Fruit fly (Drosophila melanogaster): ENCODE results near the gene TyrRS.

Gene TyrRS

dm6 chr3L:16408609-16409439 lies 10.3 kb downstream of the TyrRS start:
- TF ChIP-seq CTCF (optimal IDR thresholded peaks at IDR 0.05) (no peak), CG8478 (optimal IDR thresholded peaks at IDR 0.05) (no peak)

DNA sequence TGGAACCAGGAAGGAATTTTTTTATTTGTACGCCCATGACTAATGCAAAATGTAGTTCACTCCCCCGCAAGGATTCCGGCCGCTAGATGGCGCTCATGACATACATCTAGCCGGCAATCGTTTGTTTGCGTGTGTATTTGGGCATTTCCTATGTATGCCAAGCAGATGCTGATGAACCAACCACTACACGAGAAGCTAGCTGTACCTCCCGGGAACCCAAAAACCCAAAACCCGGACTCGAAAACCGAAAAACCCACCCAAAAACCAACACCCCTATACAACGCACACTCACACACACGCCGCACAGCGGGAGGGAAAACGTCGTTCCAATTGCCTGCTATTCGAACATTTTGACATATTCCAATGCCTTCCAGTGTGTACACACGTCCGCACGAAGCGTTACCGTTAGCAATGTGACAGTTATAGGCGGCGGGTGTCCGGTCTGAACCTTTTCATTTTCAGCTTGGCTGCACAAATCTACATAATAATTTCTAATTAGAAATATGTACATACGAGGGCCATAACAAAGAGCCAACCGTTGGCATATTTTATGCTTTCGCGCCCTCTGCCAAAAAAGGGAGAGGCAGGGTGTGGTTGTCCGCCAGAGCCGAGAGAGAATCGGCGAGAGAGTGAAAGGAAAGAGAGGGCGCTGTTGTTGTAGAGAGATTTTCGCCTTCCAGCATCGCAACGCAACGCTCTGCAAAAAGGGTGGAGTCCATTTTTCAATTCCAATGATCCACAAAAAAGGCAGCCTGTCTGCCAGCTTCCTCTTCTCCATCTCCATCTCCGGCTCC lies 11.1 kb downstream of the TyrRS start:
- peak; percentile 87 to 92 for TF ChIP-seq CTCF (optimal IDR thresholded peaks at IDR 0.05)
- TF ChIP-seq CG8478 (optimal IDR thresholded peaks at IDR 0.05), result no peak

- TF ChIP-seq CTCF (optimal IDR thresholded peaks at IDR 0.05) (no peak), CG8478 (optimal IDR thresholded peaks at IDR 0.05) (no peak)
These were observed 16.8 kb downstream of the TyrRS start for dm6 chr3L:16402253-16402652.

- TF ChIP-seq CTCF (optimal IDR thresholded peaks at IDR 0.05) (no peak), CG8478 (optimal IDR thresholded peaks at IDR 0.05) (no peak)
These were observed 18.9 kb downstream of the TyrRS start, which contains the start of gene CG44836 for dm6 chr3L:16400175-16400574. Gene CG44836 (minus strand): TSS chr3L:16400275.

dm6 chr3L:16394506-16394905 lies 24.6 kb downstream of the TyrRS start, which contains the start of gene Gagr:
Gene Gagr (plus strand): TSS chr3L:16394586.
- TF ChIP-seq CTCF (optimal IDR thresholded peaks at IDR 0.05) (no peak), CG8478 (optimal IDR thresholded peaks at IDR 0.05) (no peak)

DNA sequence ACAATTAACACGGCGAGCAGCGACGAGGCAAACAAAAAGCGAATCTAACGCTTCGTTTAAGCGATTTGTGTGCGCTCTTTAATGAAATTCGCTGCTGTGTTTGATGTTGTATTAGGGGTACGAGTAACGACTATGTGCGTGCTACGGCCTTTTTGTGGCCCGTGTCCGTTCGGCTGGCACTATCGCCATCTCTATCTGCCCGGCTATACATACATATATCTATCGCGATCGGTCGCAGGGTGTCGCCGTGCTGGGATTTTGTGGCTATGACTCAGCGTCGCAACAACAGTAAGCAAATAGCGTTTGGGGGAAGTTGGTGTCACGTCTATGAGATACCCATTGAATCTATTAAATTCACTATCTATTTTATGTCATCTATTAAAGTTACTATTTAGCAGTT lies 25.4 kb downstream of the TyrRS start:
- TF ChIP-seq CG8478 (optimal IDR thresholded peaks at IDR 0.05) (no peak), CTCF (optimal IDR thresholded peaks at IDR 0.05) (no peak)

DNA sequence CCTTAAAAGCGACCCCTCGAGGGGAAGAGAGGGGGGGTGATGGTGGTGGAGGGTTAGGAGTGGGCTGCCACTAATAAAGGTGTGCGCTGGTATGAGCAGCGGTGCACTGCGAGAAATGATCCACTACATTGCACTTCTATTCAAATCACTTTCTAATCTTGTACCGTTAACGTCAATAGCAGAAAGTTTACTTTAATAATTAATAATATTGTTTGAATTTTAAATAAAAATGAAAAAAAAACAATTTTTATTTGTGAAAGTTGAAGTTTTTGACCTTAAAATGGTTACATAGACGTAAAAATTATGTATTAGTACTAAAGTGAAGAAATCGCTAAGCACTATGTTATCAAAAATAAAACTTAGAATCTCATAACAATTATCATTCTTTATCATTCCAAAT lies 26.2 kb downstream of the TyrRS start:
- no peak for TF ChIP-seq CG8478 (optimal IDR thresholded peaks at IDR 0.05)
- no peak for TF ChIP-seq CTCF (optimal IDR thresholded peaks at IDR 0.05)

- no peak for TF ChIP-seq CTCF (optimal IDR thresholded peaks at IDR 0.05)
These were observed 26.8 kb downstream of the TyrRS start for dm6 chr3L:16392203-16392800.

DNA sequence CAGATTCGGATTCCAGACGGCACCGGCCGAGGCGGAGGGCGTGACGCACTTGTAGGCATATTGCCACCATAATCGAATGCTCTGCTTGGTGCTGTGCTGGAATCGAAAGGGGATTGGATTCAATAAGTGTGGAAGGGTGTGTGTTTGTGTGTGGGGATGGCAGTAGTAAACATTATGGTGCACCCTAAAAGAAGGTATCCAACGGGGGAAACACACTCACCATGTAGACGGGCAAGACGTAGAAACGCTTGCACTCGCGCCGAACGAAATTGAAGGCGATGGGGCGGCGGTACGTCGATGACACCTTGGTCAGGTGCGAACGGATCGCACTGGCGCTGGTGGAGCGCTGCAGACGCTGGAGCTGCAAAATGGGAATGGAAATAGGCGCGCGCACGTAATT lies 27.8 kb downstream of the TyrRS start:
- TF ChIP-seq CG8478 (optimal IDR thresholded peaks at IDR 0.05) (no peak), CTCF (optimal IDR thresholded peaks at IDR 0.05) (no peak)

DNA sequence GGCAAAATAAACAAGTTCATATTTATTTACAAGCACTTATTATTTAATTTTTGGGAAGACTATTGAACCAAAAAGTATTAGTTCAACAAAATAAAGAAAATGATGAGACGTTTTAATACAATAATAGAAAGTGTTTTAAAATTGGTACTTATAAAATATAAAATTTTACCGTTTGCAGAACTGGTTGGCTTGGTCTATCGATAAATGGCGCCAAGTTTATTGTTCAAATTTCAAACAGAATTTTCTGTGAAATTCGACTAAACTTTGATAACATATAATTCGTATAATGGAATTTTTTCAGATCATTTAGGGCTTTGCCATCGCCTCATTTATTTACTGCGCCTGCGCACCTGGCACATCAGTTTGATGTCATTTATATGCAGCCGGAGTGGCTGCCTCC lies 28.3 kb downstream of the TyrRS start:
- no peak for TF ChIP-seq CTCF (optimal IDR thresholded peaks at IDR 0.05)
- TF ChIP-seq CG8478 (optimal IDR thresholded peaks at IDR 0.05), result no peak

DNA sequence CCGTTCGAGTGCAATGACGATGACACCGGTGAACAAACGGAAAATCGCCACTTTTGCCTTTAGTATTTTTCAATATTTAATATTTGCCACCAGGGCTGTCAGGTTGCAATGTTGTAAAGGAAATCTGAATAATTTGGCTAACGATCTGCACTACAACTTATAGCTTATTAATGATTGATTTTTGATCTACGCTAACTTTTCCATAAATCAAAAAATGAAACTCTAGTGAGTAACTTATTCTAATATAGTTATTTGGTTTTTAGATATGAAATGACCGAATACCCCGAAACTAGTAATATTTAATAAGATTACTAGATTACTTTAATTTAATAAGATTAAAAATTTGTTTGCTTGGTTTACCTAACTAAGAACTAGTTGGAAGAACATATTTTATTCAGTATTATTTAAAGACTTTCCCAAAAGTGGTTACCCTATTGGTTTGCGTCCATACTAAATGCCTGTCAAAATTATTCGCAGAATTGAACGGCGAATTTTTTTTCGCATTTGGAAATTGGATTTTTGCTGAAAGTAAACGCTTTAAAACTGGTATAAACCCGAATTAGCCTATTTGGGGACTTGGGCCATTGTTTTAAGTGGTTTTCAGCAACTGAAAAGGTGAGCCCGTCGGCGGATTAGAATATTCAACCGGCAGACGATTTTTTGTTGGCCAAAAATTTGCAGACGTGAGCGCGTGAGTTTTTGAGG lies 33.1 kb downstream of the TyrRS start, which contains the start of the genes Agpat3 and RAF2:
TSS of gene Agpat3 (minus strand) at position 78 of the 705 bp plus-strand sequence.
TSS of gene RAF2 (plus strand) at position 448 of the 705 bp plus-strand sequence.
- TF ChIP-seq CTCF (optimal IDR thresholded peaks at IDR 0.05), result no peak
- TF ChIP-seq CG8478 (optimal IDR thresholded peaks at IDR 0.05), result no peak

dm6 chr3L:16385252-16385879 lies 33.7 kb downstream of the TyrRS start:
- no peak for TF ChIP-seq CTCF (optimal IDR thresholded peaks at IDR 0.05)
- no peak for TF ChIP-seq CG8478 (optimal IDR thresholded peaks at IDR 0.05)

DNA sequence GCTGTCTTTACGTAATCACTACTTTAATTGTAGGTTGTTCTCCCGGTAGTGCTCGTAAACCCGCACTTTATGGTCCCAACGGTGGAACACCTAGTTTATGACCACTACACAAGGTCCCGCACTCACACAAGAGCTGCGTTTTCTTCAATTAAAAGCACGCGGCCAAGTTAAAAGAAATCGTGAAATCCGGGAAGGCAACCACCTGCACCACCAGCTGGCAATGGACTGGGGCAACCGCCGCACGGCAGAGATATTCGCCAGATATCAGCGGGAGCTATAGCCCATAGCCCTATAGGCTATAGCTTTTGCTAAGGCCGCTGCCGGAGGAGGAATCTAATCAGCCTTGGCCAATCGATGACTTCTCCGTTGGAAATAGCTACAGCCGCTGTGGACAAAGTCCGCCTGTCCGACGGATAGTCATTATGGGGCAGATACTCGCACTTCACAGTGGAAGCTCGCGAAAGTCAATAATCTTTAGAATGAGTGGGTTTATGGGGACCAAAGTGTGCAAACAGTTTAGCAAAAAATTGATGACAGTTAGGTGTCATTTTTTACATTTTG lies 34.9 kb downstream of the TyrRS start:
- TF ChIP-seq CG8478 (optimal IDR thresholded peaks at IDR 0.05), result no peak
- no peak for TF ChIP-seq CTCF (optimal IDR thresholded peaks at IDR 0.05)

DNA sequence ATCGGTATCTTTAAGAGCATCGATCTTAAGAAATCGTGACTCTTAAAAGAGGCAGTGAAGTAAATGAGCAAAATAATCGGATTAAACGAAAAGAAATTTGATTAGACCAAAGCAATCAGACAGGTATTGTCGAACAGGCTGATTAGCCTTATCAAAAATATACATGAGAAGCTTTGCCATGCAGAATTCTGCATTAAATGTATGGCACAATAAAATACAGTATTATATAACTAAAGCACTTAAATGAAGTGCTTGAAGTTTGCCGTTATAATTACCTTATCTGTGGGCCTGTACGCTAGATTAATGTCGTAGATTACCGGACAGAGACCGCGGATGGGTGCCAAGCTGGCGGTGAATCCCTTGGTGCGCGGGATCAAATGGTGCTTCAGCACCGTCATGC lies 36.0 kb downstream of the TyrRS start:
- TF ChIP-seq CG8478 (optimal IDR thresholded peaks at IDR 0.05), result no peak
- no peak for TF ChIP-seq CTCF (optimal IDR thresholded peaks at IDR 0.05)
